Worm (Caenorhabditis elegans): ENCODE data around the gene F01D5.2.

F01D5.2 gene

ce11 chrII:14044199-14044598 lies 45.3 kb upstream of the F01D5.2 start (continued):
- TF ChIP-seq crh-2 (tag; optimal IDR thresholded peaks at IDR 0.05) (peak; percentile 80), aly-2 (tag; optimal IDR thresholded peaks at IDR 0.05) (no peak), nhr-11 (tag; optimal IDR thresholded peaks at IDR 0.05) (peak; percentile 7), nhr-25 (tag; optimal IDR thresholded peaks at IDR 0.05) (no peak), sma-3 (GFP tag; optimal IDR thresholded peaks at IDR 0.05) (peak; percentile 25), nhr-12 (tag; optimal IDR thresholded peaks at IDR 0.05) (no peak), nhr-10 (tag; optimal IDR thresholded peaks at IDR 0.05) (no peak), skn-1 (tag; optimal IDR thresholded peaks at IDR 0.05) (no peak), fos-1 (tag; optimal IDR thresholded peaks at IDR 0.05) (peak; percentile 61)

ce11 chrII:14042836-14043604 lies 44.2 kb upstream of the F01D5.2 start:
- TF ChIP-seq fos-1 (tag; optimal IDR thresholded peaks at IDR 0.05) = peak; percentile 53
- TF ChIP-seq crh-2 (tag; optimal IDR thresholded peaks at IDR 0.05) = peak; percentile 47
- no peak for TF ChIP-seq nhr-10 (tag; optimal IDR thresholded peaks at IDR 0.05)
- peak; percentile 16 for TF ChIP-seq nhr-21 (tag; optimal IDR thresholded peaks at IDR 0.05)
- no peak for TF ChIP-seq nhr-23 (tag; optimal IDR thresholded peaks at IDR 0.05)
- no peak for TF ChIP-seq peb-1 (tag; optimal IDR thresholded peaks at IDR 0.05)
- TF ChIP-seq nhr-25 (tag; optimal IDR thresholded peaks at IDR 0.05) = no peak
- peak; percentile 48 for TF ChIP-seq F13H6.1 (tag; optimal IDR thresholded peaks at IDR 0.05)
- peak; percentile 78 for TF ChIP-seq sma-9 (GFP tag; optimal IDR thresholded peaks at IDR 0.05)
- no peak for TF ChIP-seq sma-9 (tag; optimal IDR thresholded peaks at IDR 0.05)
- no peak for TF ChIP-seq ceh-16 (tag; optimal IDR thresholded peaks at IDR 0.05)
- TF ChIP-seq ztf-4 (tag; optimal IDR thresholded peaks at IDR 0.05) = no peak
- peak; percentile 2 for TF ChIP-seq nhr-129 (tag; optimal IDR thresholded peaks at IDR 0.05)
- no peak for TF ChIP-seq blmp-1 (tag; optimal IDR thresholded peaks at IDR 0.05; ENCODE audit: insufficient read depth)
- no peak for TF ChIP-seq zag-1 (tag; optimal IDR thresholded peaks at IDR 0.05)

- TF ChIP-seq nhr-10 (tag; optimal IDR thresholded peaks at IDR 0.05) (no peak), nhr-11 (tag; optimal IDR thresholded peaks at IDR 0.05) (peak; percentile 21), nhr-21 (tag; optimal IDR thresholded peaks at IDR 0.05) (peak; percentile 93), zag-1 (tag; optimal IDR thresholded peaks at IDR 0.05) (peak; percentile 92), lin-13 (GFP tag; optimal IDR thresholded peaks at IDR 0.05) (peak; percentile 79), gmeb-1 (tag; optimal IDR thresholded peaks at IDR 0.05) (peak; percentile 54), peb-1 (tag; optimal IDR thresholded peaks at IDR 0.05) (no peak), ceh-82 (tag; optimal IDR thresholded peaks at IDR 0.05) (peak; percentile 35), nhr-77 (tag; optimal IDR thresholded peaks at IDR 0.05) (peak; percentile 84), egl-27 (tag; optimal IDR thresholded peaks at IDR 0.05) (peak; percentile 89), nhr-12 (tag; optimal IDR thresholded peaks at IDR 0.05) (no peak), dmd-4 (tag; optimal IDR thresholded peaks at IDR 0.05) (no peak), unc-55 (GFP tag; optimal IDR thresholded peaks at IDR 0.05) (peak; percentile 80), fos-1 (tag; optimal IDR thresholded peaks at IDR 0.05) (peak; percentile 67), ztf-4 (tag; optimal IDR thresholded peaks at IDR 0.05) (peak; percentile 87), mab-5 (tag; optimal IDR thresholded peaks at IDR 0.05) (peak; percentile 87), aly-2 (tag; optimal IDR thresholded peaks at IDR 0.05) (no peak), sem-4 (tag; optimal IDR thresholded peaks at IDR 0.05) (peak; percentile 94), nhr-237 (tag; optimal IDR thresholded peaks at IDR 0.05) (no peak), ztf-1 (GFP tag; conservative IDR thresholded peaks at IDR 0.05) (no peak), R02D3.7 (tag; optimal IDR thresholded peaks at IDR 0.05) (peak; percentile 0), C34F6.9 (tag; optimal IDR thresholded peaks at IDR 0.05) (peak; percentile 84), unc-62 (GFP tag; optimal IDR thresholded peaks at IDR 0.05) (peak; percentile 67), nhr-129 (tag; optimal IDR thresholded peaks at IDR 0.05) (peak; percentile 91), lin-11 (tag; optimal IDR thresholded peaks at IDR 0.05) (peak; percentile 54), mdl-1 (tag; optimal IDR thresholded peaks at IDR 0.05) (peak; percentile 96 to 98), nhr-6 (tag; optimal IDR thresholded peaks at IDR 0.05) (peak; percentile 75), F13H6.1 (tag; optimal IDR thresholded peaks at IDR 0.05) (peak; percentile 98), ama-1 (optimal IDR thresholded peaks at IDR 0.05) (no peak), elt-3 (tag; optimal IDR thresholded peaks at IDR 0.05) (no peak), nhr-25 (tag; optimal IDR thresholded peaks at IDR 0.05) (peak; percentile 80), sma-3 (GFP tag; optimal IDR thresholded peaks at IDR 0.05) (peak; percentile 85), alr-1 (tag; optimal IDR thresholded peaks at IDR 0.05) (no peak), snpc-4 (tag; optimal IDR thresholded peaks at IDR 0.05) (peak; percentile 51), sma-9 (GFP tag; optimal IDR thresholded peaks at IDR 0.05) (peak; percentile 98), sma-9 (tag; optimal IDR thresholded peaks at IDR 0.05) (no peak), unc-39 (tag; optimal IDR thresholded peaks at IDR 0.05) (peak; percentile 44), nhr-23 (tag; optimal IDR thresholded peaks at IDR 0.05) (no peak), Y55F3AM.14 (GFP tag; optimal IDR thresholded peaks at IDR 0.05) (peak; percentile 96), blmp-1 (tag; optimal IDR thresholded peaks at IDR 0.05; ENCODE audit: insufficient read depth) (peak; percentile 60), mbf-1 (tag; optimal IDR thresholded peaks at IDR 0.05) (no peak), ztf-11 (tag; optimal IDR thresholded peaks at IDR 0.05) (no peak)
These were observed 41.5 kb upstream of the F01D5.2 start for ce11 chrII:14040204-14040842.

All from whole organism, L2 larva.